Fruit fly (Drosophila melanogaster): ENCODE measurements around the gene Sfmbt.

Sfmbt gene

dm6 chr2L:13219281-13220092 lies 42.9 kb upstream of the Sfmbt start, which contains the start of the genes CG9426 and mRF1 (continued):
- TF ChIP-seq CG6689 (GFP tag; IDR thresholded peaks at IDR 0.05) = no peak
- peak; percentile 96 for TF ChIP-seq tna (GFP tag; IDR thresholded peaks at IDR 0.05; ENCODE audit: partially characterized antibody)
- peak; percentile 92 for TF ChIP-seq CG2116 (GFP tag; optimal IDR thresholded peaks at IDR 0.05)
- TF ChIP-seq dan (GFP tag; IDR thresholded peaks at IDR 0.05) = no peak
- TF ChIP-seq Blimp-1 (GFP tag; optimal IDR thresholded peaks at IDR 0.05) = no peak
- TF ChIP-seq Bteb2 (GFP tag; optimal IDR thresholded peaks at IDR 0.05) = peak; percentile 21
- no peak for TF ChIP-seq ase (GFP tag; IDR thresholded peaks at IDR 0.05)
- TF ChIP-seq Doc2 (GFP tag; IDR thresholded peaks at IDR 0.05) = no peak
- TF ChIP-seq CG1233 (GFP tag; optimal IDR thresholded peaks at IDR 0.05) = no peak
- TF ChIP-seq Nf-YB (GFP tag; optimal IDR thresholded peaks at IDR 0.05) = peak; percentile 84
- no peak for TF ChIP-seq sim (GFP tag; IDR thresholded peaks at IDR 0.05)
- no peak for TF ChIP-seq CG18619 (GFP tag; optimal IDR thresholded peaks at IDR 0.05)
- TF ChIP-seq Dfd (GFP tag; optimal IDR thresholded peaks at IDR 0.05) = no peak
- TF ChIP-seq ci (GFP tag; IDR thresholded peaks at IDR 0.05) = no peak
- no peak for TF ChIP-seq CG5180 (GFP tag; optimal IDR thresholded peaks at IDR 0.05)
- TF ChIP-seq Rx (GFP tag; IDR thresholded peaks at IDR 0.05) = no peak
- TF ChIP-seq aop (GFP tag; IDR thresholded peaks at IDR 0.05) = no peak
- TF ChIP-seq Opbp (GFP tag; IDR thresholded peaks at IDR 0.05; ENCODE audit: partially characterized antibody) = peak; percentile 97
- peak; percentile 62 for TF ChIP-seq CG3995 (GFP tag; optimal IDR thresholded peaks at IDR 0.05)
- peak; percentile 73 for TF ChIP-seq stwl (tag; optimal IDR thresholded peaks at IDR 0.05)
- TF ChIP-seq zen (tag; optimal IDR thresholded peaks at IDR 0.05) = no peak
- TF ChIP-seq Atf6 (GFP tag; IDR thresholded peaks at IDR 0.05) = no peak
- TF ChIP-seq ac (GFP tag; optimal IDR thresholded peaks at IDR 0.05) = no peak
- peak; percentile 85 for TF ChIP-seq MESR4 (GFP tag; optimal IDR thresholded peaks at IDR 0.05)
- TF ChIP-seq CG10959 (GFP tag; IDR thresholded peaks at IDR 0.05) = no peak
- peak; percentile 97 for TF ChIP-seq CG42726 (GFP tag; IDR thresholded peaks at IDR 0.05; ENCODE audit: partially characterized antibody)
- no peak for TF ChIP-seq Adf1 (GFP tag; IDR thresholded peaks at IDR 0.05)
- TF ChIP-seq NfI (GFP tag; optimal IDR thresholded peaks at IDR 0.05) = no peak
- TF ChIP-seq CG13894 (tag; optimal IDR thresholded peaks at IDR 0.05) = peak; percentile 3
- TF ChIP-seq NC2β (GFP tag; optimal IDR thresholded peaks at IDR 0.05) = peak; percentile 1
- TF ChIP-seq CG10267 (tag; optimal IDR thresholded peaks at IDR 0.05) = peak; percentile 77
- peak; percentile 54 for TF ChIP-seq CG1603 (tag; optimal IDR thresholded peaks at IDR 0.05)
- TF ChIP-seq CkIIα-i1 (GFP tag; IDR thresholded peaks at IDR 0.05) = no peak
- TF ChIP-seq shn (GFP tag; optimal IDR thresholded peaks at IDR 0.05) = no peak
- TF ChIP-seq CG10462 (GFP tag; optimal IDR thresholded peaks at IDR 0.05) = no peak
- peak; percentile 22 for TF ChIP-seq phol (tag; optimal IDR thresholded peaks at IDR 0.05)
- TF ChIP-seq al (GFP tag; IDR thresholded peaks at IDR 0.05) = no peak
- no peak for TF ChIP-seq CG6813 (GFP tag; optimal IDR thresholded peaks at IDR 0.05)
- no peak for TF ChIP-seq CG7786 (GFP tag; optimal IDR thresholded peaks at IDR 0.05)
- TF ChIP-seq chm (GFP tag; IDR thresholded peaks at IDR 0.05) = no peak
- TF ChIP-seq abd-A (tag; optimal IDR thresholded peaks at IDR 0.05) = no peak
- no peak for TF ChIP-seq twi (tag; optimal IDR thresholded peaks at IDR 0.05)
- TF ChIP-seq CG2712 (tag; optimal IDR thresholded peaks at IDR 0.05) = peak; percentile 59
- TF ChIP-seq cato (GFP tag; optimal IDR thresholded peaks at IDR 0.05; ENCODE audit: borderline replicate concordance) = no peak
- peak; percentile 50 for TF ChIP-seq nmo (GFP tag; optimal IDR thresholded peaks at IDR 0.05)
- peak; percentile 14 for TF ChIP-seq fu2 (GFP tag; optimal IDR thresholded peaks at IDR 0.05)
- TF ChIP-seq CG18599 (GFP tag; optimal IDR thresholded peaks at IDR 0.05) = no peak
- TF ChIP-seq CG13287 (GFP tag; IDR thresholded peaks at IDR 0.05; ENCODE audit: partially characterized antibody) = peak; percentile 99
- TF ChIP-seq CG31365 (tag; optimal IDR thresholded peaks at IDR 0.05) = no peak
